Worm (Caenorhabditis elegans) whole organism, late embryonic: ENCODE results near the gene ndx-6.

ENCODE experiments used
- ama-1 ChIP-seq: fragments of 150-350 bp; optimal IDR thresholded peaks from 2 replicates; lab custom pipeline; 2014
- ceh-48 ChIP-seq: sonication (generic microtip); optimal IDR thresholded peaks from 2 replicates; lab custom pipeline; 2016; ENCODE audit warnings: missing genetic modification characterization, inconsistent platforms, missing compliant biosample characterization
- elt-2 ChIP-seq: sonication (generic microtip); optimal IDR thresholded peaks from 2 replicates; lab custom pipeline; 2016; ENCODE audit warnings: missing genetic modification reagents, missing genetic modification characterization, missing compliant biosample characterization
- lim-6 ChIP-seq: sonication (generic microtip); optimal IDR thresholded peaks from 2 replicates; lab custom pipeline; 2016; ENCODE audit warnings: missing genetic modification characterization, missing compliant biosample characterization
- nfya-1 ChIP-seq: sonication (generic microtip); optimal IDR thresholded peaks from 2 replicates; lab custom pipeline; 2017; ENCODE audit warnings: missing genetic modification characterization, mild to moderate bottlenecking, missing compliant biosample characterization, antibody characterized with exemption, moderate library complexity
- pat-9 ChIP-seq: fragments of 200-800 bp; sonication (Bioruptor generic); optimal IDR thresholded peaks from 2 replicates; lab custom pipeline; 2018; ENCODE audit warnings: mild to moderate bottlenecking, missing genetic modification characterization, moderate library complexity, missing compliant biosample characterization
- pqm-1 ChIP-seq: sonication (generic microtip); optimal IDR thresholded peaks from 2 replicates; lab custom pipeline; 2016; ENCODE audit warnings: missing genetic modification characterization, missing compliant biosample characterization
- sox-4 ChIP-seq: sonication (generic microtip); optimal IDR thresholded peaks from 2 replicates; lab custom pipeline; 2017; ENCODE audit warnings: mild to moderate bottlenecking, missing genetic modification characterization, inconsistent platforms, missing compliant biosample characterization
- ttx-3 ChIP-seq: sonication (generic microtip); optimal IDR thresholded peaks from 2 replicates; lab custom pipeline; 2016; ENCODE audit warnings: missing genetic modification reagents, missing genetic modification characterization, missing compliant biosample characterization
- unc-55 ChIP-seq: sonication (generic microtip); optimal IDR thresholded peaks from 2 replicates; lab custom pipeline; 2017; ENCODE audit warnings: missing biosample characterization, missing genetic modification reagents, missing genetic modification characterization
- unc-86 ChIP-seq: sonication (generic microtip); optimal IDR thresholded peaks from 2 replicates; lab custom pipeline; 2016; ENCODE audit warnings: missing genetic modification characterization, missing compliant biosample characterization

ce11 chrII:5359252-5359651 is 30.4 kb downstream of the ndx-6 start, which contains the start of gene sec-6:
- TF ChIP-seq sox-4 (tag; lab: Kevin White, UChicago) = no peak
- no peak for TF ChIP-seq ama-1
- no peak for TF ChIP-seq lim-6
- TF ChIP-seq nfya-1 = no peak
- TF ChIP-seq pat-9 (tag; lab: Kevin White, UChicago) = no peak
- no peak for TF ChIP-seq unc-55 (GFP tag; lab: Kevin White, UChicago)
- TF ChIP-seq ceh-48 (tag; lab: Kevin White, UChicago) = no peak
- no peak for TF ChIP-seq unc-86
- TF ChIP-seq elt-2 (tag; lab: Kevin White, UChicago) = no peak
- TF ChIP-seq ttx-3 (tag; lab: Kevin White, UChicago) = no peak
- TF ChIP-seq pqm-1 (tag; lab: Kevin White, UChicago) = no peak
